Worm (Caenorhabditis elegans) whole organism, L1 larva: ENCODE data around the gene fbxa-2.

Experiments used
- aly-2 ChIP-seq: fragments of 150-350 bp; optimal IDR thresholded peaks from 2 replicates; lab custom pipeline; 2014; ENCODE audit warnings: missing biosample characterization, missing genetic modification characterization
- ama-1 ChIP-seq: fragments of 150-350 bp; optimal IDR thresholded peaks from 2 replicates; lab custom pipeline; 2014
- ceh-8 ChIP-seq: fragments of 200-800 bp; sonication (Bioruptor generic); optimal IDR thresholded peaks from 2 replicates; lab custom pipeline; 2018; ENCODE audit warnings: mild to moderate bottlenecking, missing genetic modification characterization, moderate library complexity, missing compliant biosample characterization
- ceh-82 ChIP-seq, 3 experiments: fragments of 150-350 bp in 1 of 3; sonication (generic microtip) in 2 of 3; optimal IDR thresholded peaks; 2 replicates each; lab custom pipeline; 2014 to 2017; ENCODE audit warnings: missing biosample characterization in 3 of 3, missing genetic modification characterization in 3 of 3
- ceh-88 ChIP-seq: fragments of 200-800 bp; sonication (Bioruptor generic); IDR thresholded peaks from 2 replicates; pipeline ENCODE4 v1.3.6; 2022; ENCODE audit warnings: missing genetic modification characterization, missing compliant biosample characterization
- dpl-1 ChIP-seq, 3 experiments: fragments of 150-350 bp in 2 of 3; sonication (generic microtip) in 1 of 3; optimal IDR thresholded peaks; 2 replicates each; lab custom pipeline; 2014 to 2017; ENCODE audit warnings: missing biosample characterization in 3 of 3, missing genetic modification characterization in 3 of 3, missing genetic modification reagents in 3 of 3
- efl-1 ChIP-seq, 4 experiments: fragments of 150-350 bp; optimal IDR thresholded peaks in 3 of 4; peaks in 1 of 4; 1 replicate in 1 of 4; 2 replicates in 3 of 4; lab custom pipeline; 2014; ENCODE audit warnings: missing biosample characterization in 2 of 4, missing genetic modification characterization in 2 of 4, missing genetic modification reagents in 2 of 4
- efl-3 ChIP-seq: fragments of 200-800 bp; sonication (Bioruptor generic); optimal IDR thresholded peaks from 2 replicates; lab custom pipeline; 2018; ENCODE audit warnings: mild to moderate bottlenecking, missing genetic modification characterization, missing compliant biosample characterization
- egl-13 ChIP-seq: sonication (generic microtip); optimal IDR thresholded peaks from 2 replicates; lab custom pipeline; 2016; ENCODE audit warnings: missing genotype, missing genetic modification reagents, missing genetic modification characterization, missing compliant biosample characterization
- elt-2 ChIP-seq: sonication (generic microtip); optimal IDR thresholded peaks from 2 replicates; lab custom pipeline; 2016; ENCODE audit warnings: missing genetic modification characterization, mild to moderate bottlenecking, inconsistent platforms, missing compliant biosample characterization, missing genetic modification reagents
- elt-3 ChIP-seq, 6 experiments: fragments of 150-350 bp in 1 of 6; sonication (generic microtip); optimal IDR thresholded peaks; 2 replicates each; lab custom pipeline; 2017 to 2018; ENCODE audit warnings: missing biosample characterization in 6 of 6, missing genetic modification characterization in 6 of 6, inconsistent platforms in 1 of 6
- fkh-4 ChIP-seq: sonication (generic microtip); optimal IDR thresholded peaks from 2 replicates; lab custom pipeline; 2016; ENCODE audit warnings: missing compliant biosample characterization, missing genetic modification characterization, borderline replicate concordance
- fkh-8 ChIP-seq: sonication (generic microtip); optimal IDR thresholded peaks from 2 replicates; lab custom pipeline; 2016; ENCODE audit warnings: mild to moderate bottlenecking, missing genetic modification characterization, missing compliant biosample characterization
- hlh-17 ChIP-seq: fragments of 200-800 bp; sonication (Bioruptor generic); optimal IDR thresholded peaks from 2 replicates; lab custom pipeline; 2018; ENCODE audit warnings: missing genetic modification characterization, mild to moderate bottlenecking, missing compliant biosample characterization, moderate library complexity, borderline replicate concordance
- hlh-4 ChIP-seq: sonication (generic microtip); optimal IDR thresholded peaks from 2 replicates; lab custom pipeline; 2016; ENCODE audit warnings: mild to moderate bottlenecking, missing genetic modification characterization, missing compliant biosample characterization
- isw-1 ChIP-seq: fragments of 200-800 bp; sonication (Bioruptor generic); IDR thresholded peaks from 2 replicates; pipeline ENCODE4 v1.3.6; 2022; ENCODE audit warnings: missing genetic modification characterization, missing compliant biosample characterization
- jun-1 ChIP-seq: fragments of 150-350 bp; optimal IDR thresholded peaks from 2 replicates; lab custom pipeline; 2014; ENCODE audit warnings: missing biosample characterization, missing genetic modification reagents, missing genetic modification characterization
- lin-15B ChIP-seq: fragments of 150-350 bp; sonication (generic microtip); optimal IDR thresholded peaks from 3 replicates; lab custom pipeline; 2014; ENCODE audit warnings: missing biosample characterization, missing genetic modification characterization
- mef-2 ChIP-seq: fragments of 150-350 bp; optimal IDR thresholded peaks from 2 replicates; lab custom pipeline; 2014; ENCODE audit warnings: missing biosample characterization, missing genetic modification characterization
- mep-1 ChIP-seq: fragments of 150-350 bp; optimal IDR thresholded peaks from 2 replicates; lab custom pipeline; 2014; ENCODE audit warnings: missing biosample characterization, missing genetic modification characterization
- nhr-19 ChIP-seq: fragments of 200-800 bp; sonication (Bioruptor generic); conservative IDR thresholded peaks from 2 replicates; pipeline ENCODE4 v1.3.6; 2022; ENCODE audit warnings: missing genetic modification characterization, missing compliant biosample characterization
- nhr-20 ChIP-seq: sonication (generic microtip); optimal IDR thresholded peaks from 2 replicates; lab custom pipeline; 2016; ENCODE audit warnings: mild to moderate bottlenecking, missing genetic modification characterization, missing compliant biosample characterization
- nhr-237 ChIP-seq: fragments of 150-350 bp; optimal IDR thresholded peaks from 2 replicates; lab custom pipeline; 2014; ENCODE audit warnings: missing biosample characterization, missing genetic modification characterization
- nhr-47 ChIP-seq: sonication (generic microtip); optimal IDR thresholded peaks from 2 replicates; lab custom pipeline; 2016; ENCODE audit warnings: mild to moderate bottlenecking, missing genetic modification characterization, moderate library complexity, missing compliant biosample characterization
- nhr-76 ChIP-seq: sonication (generic microtip); optimal IDR thresholded peaks from 2 replicates; lab custom pipeline; 2017; ENCODE audit warnings: missing biosample characterization, missing genetic modification characterization
- pax-3 ChIP-seq: fragments of 200-800 bp; sonication (Bioruptor generic); optimal IDR thresholded peaks from 2 replicates; lab custom pipeline; 2018; ENCODE audit warnings: mild to moderate bottlenecking, missing genetic modification characterization, moderate library complexity, missing compliant biosample characterization
- rnt-1 ChIP-seq: sonication (generic microtip); optimal IDR thresholded peaks from 2 replicates; lab custom pipeline; 2016; ENCODE audit warnings: mild to moderate bottlenecking, missing genetic modification characterization, moderate library complexity, missing compliant biosample characterization
- skn-1 ChIP-seq: fragments of 150-350 bp; optimal IDR thresholded peaks from 2 replicates; lab custom pipeline; 2014; ENCODE audit warnings: missing biosample characterization, missing genetic modification characterization
- snpc-4 ChIP-seq: fragments of 150-350 bp; optimal IDR thresholded peaks from 2 replicates; lab custom pipeline; 2014; ENCODE audit warnings: missing biosample characterization, missing genetic modification characterization
- snu-23 ChIP-seq: sonication (generic microtip); optimal IDR thresholded peaks from 2 replicates; lab custom pipeline; 2016; ENCODE audit warnings: missing genetic modification characterization, missing compliant biosample characterization
- sptf-1 ChIP-seq: fragments of 150-350 bp; optimal IDR thresholded peaks from 2 replicates; lab custom pipeline; 2014; ENCODE audit warnings: missing biosample characterization, missing genetic modification characterization
- sup-37 ChIP-seq: fragments of 200-800 bp; sonication (Bioruptor generic); optimal IDR thresholded peaks from 2 replicates; lab custom pipeline; 2018; ENCODE audit warnings: mild to moderate bottlenecking, missing genetic modification characterization, missing compliant biosample characterization
- swsn-7 ChIP-seq: sonication (generic microtip); optimal IDR thresholded peaks from 2 replicates; lab custom pipeline; 2016; ENCODE audit warnings: missing genetic modification characterization, missing compliant biosample characterization
- tbx-2 ChIP-seq: sonication (generic microtip); optimal IDR thresholded peaks from 2 replicates; lab custom pipeline; 2016; ENCODE audit warnings: missing genetic modification characterization, missing compliant biosample characterization
- tlp-1 ChIP-seq: fragments of 150-350 bp; optimal IDR thresholded peaks from 2 replicates; lab custom pipeline; 2014; ENCODE audit warnings: missing biosample characterization, missing genetic modification characterization
- unc-62 ChIP-seq: fragments of 150-350 bp; optimal IDR thresholded peaks from 2 replicates; lab custom pipeline; 2014; ENCODE audit warnings: missing biosample characterization, missing genetic modification reagents, missing genetic modification characterization
- unc-98 ChIP-seq: fragments of 200-800 bp; sonication (Bioruptor generic); IDR thresholded peaks from 2 replicates; pipeline ENCODE4 v1.3.6; 2022; ENCODE audit warnings: missing genetic modification characterization, missing compliant biosample characterization
- ztf-11 ChIP-seq, 2 experiments: sonication (generic microtip); optimal IDR thresholded peaks; 2 replicates each; lab custom pipeline; 2016 to 2017; ENCODE audit warnings: missing genetic modification characterization in 2 of 2, missing biosample characterization in 1 of 2, missing compliant biosample characterization in 1 of 2

fbxa-2 gene

DNA sequence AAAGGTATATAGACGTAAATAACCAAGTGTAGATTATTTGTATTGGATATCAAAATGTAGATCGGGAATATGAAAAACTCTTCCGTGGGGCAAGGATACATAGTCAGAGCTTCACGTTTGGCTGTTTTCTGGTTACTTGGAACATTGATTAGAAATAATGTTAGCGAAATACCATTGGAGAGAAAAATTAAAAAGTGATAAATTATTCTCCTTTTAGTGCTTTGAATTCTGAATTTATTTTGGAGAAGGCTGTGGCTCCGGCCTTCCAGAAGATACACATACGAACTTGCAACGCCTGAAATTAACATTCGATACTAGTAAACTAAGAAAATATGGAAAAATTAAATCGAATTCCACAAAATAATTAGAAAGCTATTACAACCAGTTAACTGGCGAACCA, 33.8 kb downstream of the fbxa-2 start, which contains the start of gene srh-98:
Gene srh-98 (minus strand): TSS at position 101 of the 400 bp plus-strand sequence.
- no peak for TF ChIP-seq nhr-76 (tag; lab: Kevin White, UChicago)
- TF ChIP-seq mef-2 (tag; lab: Kevin White, UChicago), result no peak
- no peak for TF ChIP-seq snu-23 (GFP tag; lab: Kevin White, UChicago)
- no peak for TF ChIP-seq nhr-20 (tag; lab: Kevin White, UChicago)

DNA sequence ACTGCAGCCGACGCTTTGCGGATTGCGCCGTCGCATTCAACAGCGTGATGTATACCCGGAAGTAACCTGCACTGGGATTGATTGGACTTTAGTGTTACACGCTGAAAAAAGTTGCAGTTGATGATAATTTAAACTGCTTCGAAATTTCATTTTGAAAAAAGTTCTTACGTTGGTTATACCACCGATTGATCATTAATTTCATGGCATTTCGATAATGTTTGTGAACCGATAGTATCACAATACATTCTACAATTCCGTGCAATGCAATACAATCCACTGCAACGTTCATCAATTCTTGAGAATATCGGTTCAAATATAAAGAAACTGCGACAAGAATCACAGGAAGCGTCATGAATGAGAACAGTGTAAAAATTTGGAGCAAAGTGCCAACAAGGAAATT, 34.3 kb downstream of the fbxa-2 start, which contains the start of gene F21H7.3:
Gene F21H7.3 (minus strand): TSS at position 101 of the 400 bp plus-strand sequence.
- TF ChIP-seq skn-1 (tag; lab: Kevin White, UChicago) (no peak), mef-2 (tag; lab: Kevin White, UChicago) (no peak), nhr-237 (no peak), nhr-20 (tag; lab: Kevin White, UChicago) (no peak), rnt-1 (tag; lab: Kevin White, UChicago) (no peak), snu-23 (GFP tag; lab: Kevin White, UChicago) (no peak), swsn-7 (no peak), efl-3 (GFP tag; lab: Kevin White, UChicago) (no peak)

DNA sequence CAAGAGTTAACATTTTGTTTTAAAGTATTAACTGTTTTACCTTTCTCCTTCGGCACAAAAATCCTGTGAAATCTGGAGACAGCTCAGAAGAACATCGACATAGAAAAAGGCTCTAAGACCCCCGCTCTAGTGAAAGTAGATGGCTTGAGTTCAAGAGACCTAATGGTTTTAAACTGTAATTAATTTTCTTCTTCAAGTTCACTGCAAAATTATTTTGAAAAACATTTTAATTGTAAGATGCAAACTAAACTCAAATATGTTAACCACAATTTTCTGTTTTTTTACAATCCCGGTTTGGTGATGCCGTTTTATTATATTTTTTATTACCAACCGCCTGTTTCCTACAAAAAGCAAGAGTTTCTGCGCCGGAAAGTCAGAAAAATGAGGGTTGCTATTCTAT, 35.8 kb downstream of the fbxa-2 start, which contains the start of gene clec-233:
Gene clec-233 (plus strand): TSS at position 301 of the 400 bp plus-strand sequence.
- no peak for TF ChIP-seq pax-3
- TF ChIP-seq fkh-4 (tag; lab: Kevin White, UChicago), result no peak
- no peak for TF ChIP-seq fkh-8 (tag; lab: Kevin White, UChicago)
- TF ChIP-seq ama-1, result no peak
- no peak for TF ChIP-seq nhr-47
- TF ChIP-seq tbx-2, result no peak
- TF ChIP-seq lin-15B (tag; lab: Kevin White, UChicago), result no peak
- no peak for TF ChIP-seq sup-37
- TF ChIP-seq nhr-237, result no peak
- TF ChIP-seq mef-2 (tag; lab: Kevin White, UChicago), result no peak
- TF ChIP-seq ceh-8 (GFP tag; lab: Kevin White, UChicago), result no peak

DNA sequence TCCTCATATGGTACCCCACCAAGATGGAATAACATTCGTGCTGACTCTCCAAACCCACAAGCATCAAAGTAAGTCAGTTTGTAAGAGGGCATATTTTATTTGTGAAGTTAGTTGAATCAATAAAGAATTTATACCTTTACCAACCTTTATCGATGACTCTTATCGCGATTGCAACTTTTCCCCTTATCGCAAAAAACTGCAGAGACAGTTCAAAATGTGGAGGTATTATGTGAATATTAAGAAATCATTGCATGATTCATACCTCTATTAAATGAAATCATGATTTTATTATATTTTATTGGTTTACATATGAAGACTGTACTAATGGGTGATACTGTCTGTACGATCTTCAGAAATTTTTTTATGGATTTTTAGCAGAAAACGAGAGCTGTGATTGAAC, 37.3 kb downstream of the fbxa-2 start, which contains the start of gene gst-22:
Gene gst-22 (minus strand): TSS at position 103 of the 400 bp plus-strand sequence.
- no peak for TF ChIP-seq efl-1 (optimal IDR thresholded peaks at IDR 0.05; lab: Kevin White, UChicago)
- peak in 1 of 2 experiments; percentile 63 for TF ChIP-seq efl-1 (GFP tag; optimal IDR thresholded peaks at IDR 0.05 in 1 of 2; lab: Kevin White, UChicago)
- no peak for TF ChIP-seq isw-1
- TF ChIP-seq tlp-1 (tag; lab: Kevin White, UChicago), result peak; percentile 64
- peak; percentile 89 for TF ChIP-seq elt-2

DNA sequence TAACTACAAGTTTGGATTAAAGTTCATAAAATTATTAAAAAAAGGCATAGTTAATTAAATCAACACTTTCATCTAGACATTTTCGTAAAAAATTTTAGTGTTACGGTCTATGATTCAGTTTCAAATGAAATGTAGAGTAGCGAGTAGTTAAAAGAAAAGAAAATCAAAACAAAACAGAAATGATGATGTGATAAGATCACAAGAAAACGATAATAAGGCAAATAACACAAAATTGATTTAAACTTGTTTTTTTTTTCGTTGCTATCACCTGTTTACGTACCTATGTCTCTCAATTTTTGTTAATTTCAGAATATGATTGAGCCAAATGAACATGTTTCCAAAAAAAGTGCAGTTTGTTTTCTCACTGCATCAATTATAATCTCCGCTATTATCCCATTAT, 39.6 kb downstream of the fbxa-2 start, which contains the start of the genes F21H7.2 and F21H7.12:
Gene F21H7.2 (minus strand): TSS at position 101 of the 400 bp plus-strand sequence.
Gene F21H7.12 (plus strand): TSS at position 270 of the 400 bp plus-strand sequence.
- TF ChIP-seq elt-3 (tag; optimal IDR thresholded peaks at IDR 0.05; lab: Kevin White, UChicago) (peak in 1 of 6 experiments; percentile 18), efl-3 (GFP tag; lab: Kevin White, UChicago) (no peak)

DNA sequence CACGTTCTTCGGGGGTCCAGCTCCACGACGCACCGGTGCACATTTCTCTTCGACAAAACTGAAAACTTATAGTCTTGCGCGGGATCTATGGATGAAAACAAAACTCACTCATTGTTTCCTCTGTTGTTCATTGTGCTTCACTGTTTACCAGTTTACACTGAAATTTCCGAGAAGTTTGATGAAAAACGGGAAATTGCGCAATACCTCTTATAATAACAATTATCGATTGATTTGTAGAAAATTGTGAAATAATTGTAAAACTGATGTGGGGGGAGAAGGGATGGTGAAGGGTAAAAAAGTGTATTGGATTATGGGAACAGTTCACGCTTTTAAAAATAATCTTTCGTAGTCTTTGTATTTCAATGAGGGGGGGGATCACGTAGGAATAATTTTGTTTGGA, 40.0 kb downstream of the fbxa-2 start:
- TF ChIP-seq jun-1 (tag; lab: Kevin White, UChicago) (no peak), mep-1 (no peak), unc-62 (GFP tag; lab: Kevin White, UChicago) (no peak), egl-13 (tag; lab: Kevin White, UChicago) (no peak), hlh-17 (no peak), ztf-11 (tag; optimal IDR thresholded peaks at IDR 0.05; lab: Kevin White, UChicago) (no peak), efl-3 (GFP tag; lab: Kevin White, UChicago) (no peak), sptf-1 (tag; lab: Kevin White, UChicago) (no peak), dpl-1 (GFP tag; optimal IDR thresholded peaks at IDR 0.05; lab: Kevin White, UChicago) (no peak), skn-1 (tag; lab: Kevin White, UChicago) (no peak), aly-2 (no peak), ceh-82 (tag; optimal IDR thresholded peaks at IDR 0.05; lab: Kevin White, UChicago) (no peak), unc-98 (no peak), swsn-7 (no peak), nhr-19 (GFP tag; lab: Robert Waterston, UW) (no peak), hlh-4 (tag; lab: Kevin White, UChicago) (no peak), ceh-88 (GFP tag; lab: Robert Waterston, UW) (no peak), snpc-4 (tag; lab: Kevin White, UChicago) (no peak)
